Fruit fly (Drosophila melanogaster) whole organism, prepupa: ENCODE data around the gene Hex-A.

Experiments used
- CG10631 ChIP-seq: fragments of 200-800 bp; sonication (Bioruptor generic); optimal IDR thresholded peaks from 2 replicates; lab custom pipeline; 2016; ENCODE audit warnings: missing biosample characterization, missing genetic modification characterization
- CG11294 ChIP-seq: fragments of 200-800 bp; sonication (Bioruptor generic); IDR thresholded peaks from 2 replicates; pipeline ENCODE4 v1.3.6; 2022; ENCODE audit warnings: missing biosample characterization, missing genetic modification characterization
- CG11762 ChIP-seq: fragments of 200-800 bp; sonication (Bioruptor generic); optimal IDR thresholded peaks from 3 replicates; lab custom pipeline; 2016; ENCODE audit warnings: missing biosample characterization, missing genetic modification characterization; ENCODE audit not compliant: insufficient read depth
- CG11902 ChIP-seq: fragments of 200-800 bp; sonication (Bioruptor generic); optimal IDR thresholded peaks from 3 replicates; lab custom pipeline; 2016; ENCODE audit warnings: missing biosample characterization, missing genetic modification characterization
- CG1621 ChIP-seq: fragments of 200-800 bp; sonication (Bioruptor generic); optimal IDR thresholded peaks from 3 replicates; lab custom pipeline; 2018; ENCODE audit warnings: missing biosample characterization, mild to moderate bottlenecking, missing genetic modification characterization
- CG16779 ChIP-seq: fragments of 200-800 bp; sonication (Bioruptor generic); optimal IDR thresholded peaks from 3 replicates; lab custom pipeline; 2017; ENCODE audit warnings: missing biosample characterization, mild to moderate bottlenecking, missing genetic modification characterization
- CG3032 ChIP-seq: fragments of 200-800 bp; optimal IDR thresholded peaks from 2 replicates; lab custom pipeline; 2019; ENCODE audit warnings: missing biosample characterization, mild to moderate bottlenecking, missing genetic modification characterization, moderate library complexity
- CG32006 ChIP-seq: fragments of 200-800 bp; sonication (Bioruptor generic); optimal IDR thresholded peaks from 3 replicates; lab custom pipeline; 2017; ENCODE audit warnings: missing biosample characterization, mild to moderate bottlenecking, missing genetic modification characterization
- CG34406 ChIP-seq: fragments of 200-800 bp; sonication (Bioruptor generic); optimal IDR thresholded peaks from 3 replicates; lab custom pipeline; 2016; ENCODE audit warnings: missing biosample characterization, missing genetic modification characterization
- CG3919 ChIP-seq: fragments of 200-800 bp; sonication (Bioruptor generic); optimal IDR thresholded peaks from 3 replicates; lab custom pipeline; 2016; ENCODE audit warnings: missing biosample characterization, missing genetic modification characterization
- CG4318 ChIP-seq: fragments of 200-800 bp; sonication (Bioruptor generic); optimal IDR thresholded peaks from 3 replicates; lab custom pipeline; 2017; ENCODE audit warnings: missing biosample characterization, mild to moderate bottlenecking, missing genetic modification characterization
- CG6163 ChIP-seq: fragments of 200-800 bp; sonication (Bioruptor generic); IDR thresholded peaks from 3 replicates; pipeline ENCODE4 v1.3.6; 2022; ENCODE audit warnings: missing biosample characterization, missing genetic modification characterization
- CG6276 ChIP-seq: fragments of 200-800 bp; sonication (Bioruptor generic); optimal IDR thresholded peaks from 2 replicates; lab custom pipeline; 2017; ENCODE audit warnings: missing biosample characterization, mild to moderate bottlenecking, missing genetic modification characterization
- CG6792 ChIP-seq: fragments of 200-800 bp; sonication (Bioruptor generic); optimal IDR thresholded peaks from 3 replicates; lab custom pipeline; 2016; ENCODE audit warnings: missing biosample characterization, missing genetic modification characterization
- CG6808 ChIP-seq: fragments of 200-800 bp; sonication (Bioruptor generic); optimal IDR thresholded peaks from 3 replicates; lab custom pipeline; 2017; ENCODE audit warnings: missing biosample characterization, missing genetic modification characterization, mild to moderate bottlenecking, moderate library complexity, missing genetic modification reagents
- CG6854 ChIP-seq: fragments of 200-800 bp; sonication (Bioruptor generic); optimal IDR thresholded peaks from 2 replicates; lab custom pipeline; 2017; ENCODE audit warnings: missing biosample characterization, mild to moderate bottlenecking, missing genetic modification characterization
- CG7368 ChIP-seq: fragments of 200-800 bp; sonication (Bioruptor generic); optimal IDR thresholded peaks from 3 replicates; lab custom pipeline; 2016; ENCODE audit warnings: missing biosample characterization, missing genetic modification characterization
- CG8319 ChIP-seq: fragments of 200-800 bp; sonication (Bioruptor generic); optimal IDR thresholded peaks from 3 replicates; lab custom pipeline; 2016; ENCODE audit warnings: missing biosample characterization, missing genetic modification characterization
- CG9139 ChIP-seq: fragments of 200-800 bp; sonication (Bioruptor generic); optimal IDR thresholded peaks from 3 replicates; lab custom pipeline; 2017; ENCODE audit warnings: missing biosample characterization, mild to moderate bottlenecking, missing genetic modification characterization
- Eip75B ChIP-seq: fragments of 200-800 bp; sonication (Bioruptor generic); optimal IDR thresholded peaks from 3 replicates; lab custom pipeline; 2016; ENCODE audit warnings: missing biosample characterization, missing genetic modification characterization
- Eip78C ChIP-seq: fragments of 200-800 bp; sonication (Bioruptor generic); peaks from one replicate; lab custom pipeline; 2016; ENCODE audit warnings: missing biosample characterization, missing genetic modification characterization
- Eip93F ChIP-seq: fragments of 200-800 bp; sonication (Bioruptor generic); optimal IDR thresholded peaks from 2 replicates; lab custom pipeline; 2016; ENCODE audit warnings: missing biosample characterization, mild to moderate bottlenecking, missing genetic modification characterization
- Ets21C ChIP-seq: fragments of 200-800 bp; sonication (Bioruptor generic); optimal IDR thresholded peaks from 3 replicates; lab custom pipeline; 2016; ENCODE audit warnings: missing biosample characterization, missing genetic modification characterization
- Ets96B ChIP-seq: fragments of 200-800 bp; optimal IDR thresholded peaks from 2 replicates; lab custom pipeline; 2019; ENCODE audit warnings: missing biosample characterization, mild to moderate bottlenecking, missing genetic modification characterization, moderate library complexity
- Gug ChIP-seq: fragments of 200-800 bp; sonication (Bioruptor generic); IDR thresholded peaks from 2 replicates; pipeline ENCODE4 v1.3.6; 2022; ENCODE audit warnings: missing biosample characterization, missing genetic modification characterization
- Hr38 ChIP-seq: sonication (Bioruptor generic); optimal IDR thresholded peaks from 2 replicates; lab custom pipeline; 2016; ENCODE audit warnings: missing biosample characterization, missing genetic modification characterization
- Hr39 ChIP-seq: fragments of 200-800 bp; sonication (Bioruptor generic); optimal IDR thresholded peaks from 2 replicates; lab custom pipeline; 2016; ENCODE audit warnings: missing biosample characterization, missing genetic modification characterization
- Hr4 ChIP-seq: fragments of 200-800 bp; sonication (Bioruptor generic); optimal IDR thresholded peaks from 3 replicates; lab custom pipeline; 2016; ENCODE audit warnings: missing biosample characterization, missing genetic modification characterization
- Lpt ChIP-seq: fragments of 200-800 bp; sonication (Bioruptor generic); optimal IDR thresholded peaks from 3 replicates; lab custom pipeline; 2016; ENCODE audit warnings: missing biosample characterization, missing genetic modification characterization
- Met ChIP-seq: fragments of 200-800 bp; sonication (Bioruptor generic); optimal IDR thresholded peaks from 3 replicates; lab custom pipeline; 2016; ENCODE audit warnings: missing biosample characterization, missing genetic modification characterization
- OdsH ChIP-seq: fragments of 200-800 bp; sonication (Bioruptor generic); optimal IDR thresholded peaks from 3 replicates; lab custom pipeline; 2016; ENCODE audit warnings: missing biosample characterization, missing genetic modification characterization
- Smox ChIP-seq: fragments of 200-800 bp; sonication (Bioruptor generic); optimal IDR thresholded peaks from 3 replicates; lab custom pipeline; 2016; ENCODE audit warnings: missing biosample characterization, missing genetic modification characterization
- Sox102F ChIP-seq: fragments of 200-800 bp; sonication (Bioruptor generic); optimal IDR thresholded peaks from 2 replicates; lab custom pipeline; 2016; ENCODE audit warnings: missing biosample characterization, mild to moderate bottlenecking, missing genetic modification characterization
- Sox15 ChIP-seq: fragments of 200-800 bp; sonication (Bioruptor generic); optimal IDR thresholded peaks from 3 replicates; lab custom pipeline; 2016; ENCODE audit warnings: missing biosample characterization, missing genetic modification characterization
- achi ChIP-seq: fragments of 200-800 bp; sonication (Bioruptor generic); optimal IDR thresholded peaks from 3 replicates; lab custom pipeline; 2016; ENCODE audit warnings: missing biosample characterization, missing genetic modification characterization
- acj6 ChIP-seq: fragments of 200-800 bp; sonication (Bioruptor generic); optimal IDR thresholded peaks from 3 replicates; lab custom pipeline; 2016; ENCODE audit warnings: missing biosample characterization, missing genetic modification characterization
- cyc ChIP-seq: fragments of 200-800 bp; sonication (Bioruptor generic); optimal IDR thresholded peaks from 3 replicates; lab custom pipeline; 2016; ENCODE audit warnings: missing biosample characterization, missing genetic modification characterization
- dac ChIP-seq: fragments of 200-800 bp; sonication (Bioruptor generic); optimal IDR thresholded peaks from 2 replicates; lab custom pipeline; 2017; ENCODE audit warnings: missing biosample characterization, mild to moderate bottlenecking, missing genetic modification characterization
- dsx ChIP-seq: fragments of 200-800 bp; optimal IDR thresholded peaks from 3 replicates; lab custom pipeline; 2019; ENCODE audit warnings: missing biosample characterization, mild to moderate bottlenecking, missing genetic modification characterization, moderate library complexity; ENCODE audit not compliant: poor library complexity, severe bottlenecking
- eg ChIP-seq: fragments of 200-800 bp; sonication (Bioruptor generic); IDR thresholded peaks from 3 replicates; pipeline ENCODE4 v1.3.6; 2022; ENCODE audit warnings: missing biosample characterization, missing genetic modification characterization
- esn ChIP-seq: fragments of 200-800 bp; sonication (Bioruptor generic); optimal IDR thresholded peaks from 2 replicates; lab custom pipeline; 2016; ENCODE audit warnings: missing biosample characterization, mild to moderate bottlenecking, missing genetic modification characterization, moderate library complexity
- fd59A ChIP-seq: fragments of 200-800 bp; sonication (Bioruptor generic); optimal IDR thresholded peaks from 2 replicates; lab custom pipeline; 2017; ENCODE audit warnings: missing biosample characterization, mild to moderate bottlenecking, missing genetic modification characterization, missing genetic modification reagents
- fd85E ChIP-seq: fragments of 200-800 bp; sonication (Bioruptor generic); optimal IDR thresholded peaks from 3 replicates; lab custom pipeline; 2016; ENCODE audit warnings: missing biosample characterization, missing genetic modification characterization
- fkh ChIP-seq: fragments of 200-800 bp; sonication (Bioruptor generic); optimal IDR thresholded peaks from 3 replicates; lab custom pipeline; 2017; ENCODE audit warnings: missing biosample characterization, mild to moderate bottlenecking, missing genetic modification characterization, moderate library complexity
- net ChIP-seq: fragments of 200-800 bp; sonication (Bioruptor generic); optimal IDR thresholded peaks from 3 replicates; lab custom pipeline; 2016; ENCODE audit warnings: missing biosample characterization, missing genetic modification characterization
- pdm3 ChIP-seq: fragments of 200-800 bp; sonication (Bioruptor generic); optimal IDR thresholded peaks from 3 replicates; lab custom pipeline; 2016; ENCODE audit warnings: missing biosample characterization, missing genetic modification characterization
- salr ChIP-seq, 2 experiments: fragments of 200-800 bp; sonication (Bioruptor generic); optimal IDR thresholded peaks; 3 replicates each; lab custom pipeline; 2016 to 2018; ENCODE audit warnings: missing biosample characterization in 2 of 2, missing genetic modification characterization in 2 of 2, mild to moderate bottlenecking in 1 of 2
- spab ChIP-seq: fragments of 200-800 bp; sonication (Bioruptor generic); optimal IDR thresholded peaks from 2 replicates; lab custom pipeline; 2017; ENCODE audit warnings: missing biosample characterization, mild to moderate bottlenecking, missing genetic modification characterization, missing genetic modification reagents
- svp ChIP-seq: fragments of 200-800 bp; sonication (Bioruptor generic); peaks from one replicate; lab custom pipeline; 2016; ENCODE audit warnings: missing biosample characterization, missing genetic modification characterization
- topi ChIP-seq: fragments of 200-800 bp; sonication (Bioruptor generic); optimal IDR thresholded peaks from 3 replicates; lab custom pipeline; 2016; ENCODE audit warnings: missing biosample characterization, missing genetic modification characterization
- vri ChIP-seq: fragments of 200-800 bp; sonication (Bioruptor generic); optimal IDR thresholded peaks from 3 replicates; lab custom pipeline; 2016; ENCODE audit warnings: missing biosample characterization, mild to moderate bottlenecking, missing genetic modification characterization

Gene Hex-A

dm6 chrX:9553545-9554320 lies 31.7 kb upstream of the Hex-A start:
- no peak for TF ChIP-seq Hr38 (GFP tag; lab: Kevin White, UChicago)
- peak; percentile 88 for TF ChIP-seq CG3919 (GFP tag; lab: Kevin White, UChicago)
- peak; percentile 85 for TF ChIP-seq topi
- peak; percentile 77 for TF ChIP-seq CG16779 (tag; lab: Kevin White, UChicago)
- peak; percentile 89 for TF ChIP-seq esn (GFP tag; lab: Kevin White, UChicago)
- TF ChIP-seq CG11762 = peak; percentile 80
- TF ChIP-seq fd85E (GFP tag; lab: Kevin White, UChicago) = peak; percentile 68
- peak; percentile 54 for TF ChIP-seq CG11902
- TF ChIP-seq CG8319 = peak; percentile 78
- peak; percentile 80 for TF ChIP-seq Hr4 (GFP tag; lab: Kevin White, UChicago)
- TF ChIP-seq CG3032 (tag; lab: Kevin White, UChicago) = peak; percentile 85
- TF ChIP-seq achi (GFP tag; lab: Kevin White, UChicago) = peak; percentile 100
- peak; percentile 76 for TF ChIP-seq CG4318 (GFP tag; lab: Kevin White, UChicago)
- TF ChIP-seq Ets21C = peak; percentile 69
- TF ChIP-seq Sox102F (GFP tag; lab: Kevin White, UChicago) = peak; percentile 90
- TF ChIP-seq Eip93F (GFP tag; lab: Kevin White, UChicago) = peak; percentile 86
- TF ChIP-seq Lpt = peak; percentile 70
- TF ChIP-seq Eip78C = peak; percentile 94
- TF ChIP-seq eg = peak; percentile 91
- peak; percentile 95 for TF ChIP-seq CG6163 (GFP tag; lab: Robert Waterston, UW)
- peak; percentile 91 for TF ChIP-seq pdm3 (GFP tag; lab: Kevin White, UChicago)
- TF ChIP-seq salr (GFP tag; optimal IDR thresholded peaks at IDR 0.05; lab: Kevin White, UChicago) = peak; percentile 60 to 74
- peak; percentile 90 for TF ChIP-seq CG6808 (GFP tag; lab: Kevin White, UChicago)
- TF ChIP-seq Gug (GFP tag; lab: Robert Waterston, UW) = peak; percentile 83
- peak; percentile 83 for TF ChIP-seq CG1621 (tag; lab: Kevin White, UChicago)
- TF ChIP-seq CG6854 (GFP tag; lab: Kevin White, UChicago) = peak; percentile 82
- TF ChIP-seq Ets96B (tag; lab: Kevin White, UChicago) = peak; percentile 88
- peak; percentile 85 for TF ChIP-seq cyc (GFP tag; lab: Kevin White, UChicago)
- peak; percentile 90 for TF ChIP-seq acj6 (GFP tag; lab: Kevin White, UChicago)
- peak; percentile 87 for TF ChIP-seq CG32006 (GFP tag; lab: Kevin White, UChicago)
- peak; percentile 90 for TF ChIP-seq Met
- peak; percentile 88 for TF ChIP-seq vri (GFP tag; lab: Kevin White, UChicago)
- peak; percentile 77 for TF ChIP-seq fd59A (GFP tag; lab: Kevin White, UChicago)
- peak; percentile 83 for TF ChIP-seq CG34406
- peak; percentile 75 for TF ChIP-seq CG9139
- TF ChIP-seq Eip75B (GFP tag; lab: Kevin White, UChicago) = peak; percentile 88
- peak; percentile 80 for TF ChIP-seq CG6276 (GFP tag; lab: Kevin White, UChicago)
- peak; percentile 82 for TF ChIP-seq dsx
- peak; percentile 80 for TF ChIP-seq Sox15
- TF ChIP-seq fkh (GFP tag; lab: Kevin White, UChicago) = peak; percentile 75
- TF ChIP-seq Hr39 (GFP tag; lab: Kevin White, UChicago) = peak; percentile 83
- TF ChIP-seq dac = peak; percentile 84
- TF ChIP-seq CG10631 (GFP tag; lab: Kevin White, UChicago) = peak; percentile 86
- TF ChIP-seq CG6792 = peak; percentile 90
- peak; percentile 90 for TF ChIP-seq net
- peak; percentile 90 for TF ChIP-seq OdsH (GFP tag; lab: Kevin White, UChicago)
- peak; percentile 96 for TF ChIP-seq svp
- peak; percentile 85 for TF ChIP-seq CG7368 (GFP tag; lab: Kevin White, UChicago)
- TF ChIP-seq Smox (GFP tag; lab: Kevin White, UChicago) = peak; percentile 92
- peak; percentile 81 for TF ChIP-seq spab (GFP tag; lab: Kevin White, UChicago)
- TF ChIP-seq CG11294 (GFP tag; lab: Robert Waterston, UW) = peak; percentile 77
